Worm (Caenorhabditis elegans) whole organism, early embryonic: ENCODE measurements around the gene eel-1.

Source experiments
- B0310.2 ChIP-seq: sonication (generic microtip); optimal IDR thresholded peaks from 2 replicates; lab custom pipeline; 2016; ENCODE audit warnings: mild to moderate bottlenecking, missing genetic modification characterization, missing compliant biosample characterization
- F13C5.2 ChIP-seq: sonication (generic microtip); optimal IDR thresholded peaks from 2 replicates; lab custom pipeline; 2017; ENCODE audit warnings: mild to moderate bottlenecking, missing genetic modification characterization, inconsistent platforms, missing compliant biosample characterization
- aly-1 ChIP-seq: sonication (generic microtip); optimal IDR thresholded peaks from 2 replicates; lab custom pipeline; 2016; ENCODE audit warnings: missing genetic modification characterization, missing compliant biosample characterization
- ama-1 ChIP-seq: fragments of 150-350 bp; optimal IDR thresholded peaks from 2 replicates; lab custom pipeline; 2014
- ceh-13 ChIP-seq: fragments of 200-800 bp; sonication (Bioruptor generic); optimal IDR thresholded peaks from 2 replicates; lab custom pipeline; 2018; ENCODE audit warnings: mild to moderate bottlenecking, missing genetic modification characterization, missing compliant biosample characterization
- ceh-36 ChIP-seq: sonication (generic microtip); optimal IDR thresholded peaks from 2 replicates; lab custom pipeline; 2016; ENCODE audit warnings: missing genetic modification characterization, inconsistent platforms, missing compliant biosample characterization
- ets-7 ChIP-seq: sonication (generic microtip); optimal IDR thresholded peaks from 2 replicates; lab custom pipeline; 2016; ENCODE audit warnings: missing genotype, missing genetic modification characterization, missing compliant biosample characterization
- flt-1 ChIP-seq: fragments of 200-800 bp; sonication (Bioruptor generic); IDR thresholded peaks from 2 replicates; pipeline ENCODE4 v1.3.6; 2022; ENCODE audit warnings: missing genetic modification characterization, missing compliant biosample characterization
- hmbx-1 ChIP-seq: sonication (generic microtip); optimal IDR thresholded peaks from 2 replicates; lab custom pipeline; 2016; ENCODE audit warnings: mild to moderate bottlenecking, missing genetic modification characterization, missing compliant biosample characterization
- hmg-4 ChIP-seq: fragments of 200-800 bp; sonication (Bioruptor generic); optimal IDR thresholded peaks from 2 replicates; lab custom pipeline; 2018; ENCODE audit warnings: mild to moderate bottlenecking, missing genetic modification characterization, missing compliant biosample characterization
- hnd-1 ChIP-seq: sonication (generic microtip); optimal IDR thresholded peaks from 2 replicates; lab custom pipeline; 2016; ENCODE audit warnings: missing genetic modification characterization, missing compliant biosample characterization
- pes-1 ChIP-seq: fragments of 200-800 bp; sonication (Bioruptor generic); IDR thresholded peaks from 2 replicates; pipeline ENCODE4 v1.3.6; 2022; ENCODE audit warnings: missing genetic modification reagents, missing genetic modification characterization, missing compliant biosample characterization
- scrt-1 ChIP-seq: fragments of 200-800 bp; sonication (Bioruptor generic); IDR thresholded peaks from 2 replicates; pipeline ENCODE4 v1.3.6; 2022; ENCODE audit warnings: missing genetic modification characterization, missing compliant biosample characterization
- sea-1 ChIP-seq: fragments of 200-800 bp; sonication (Bioruptor generic); conservative IDR thresholded peaks from 2 replicates; pipeline ENCODE4 v1.3.6; 2022; ENCODE audit warnings: missing genetic modification characterization, missing compliant biosample characterization
- tbx-11 ChIP-seq: fragments of 200-800 bp; sonication (Bioruptor generic); IDR thresholded peaks from 2 replicates; pipeline ENCODE4 v1.3.6; 2022; ENCODE audit warnings: missing genetic modification characterization, missing compliant biosample characterization
- tbx-37 ChIP-seq: fragments of 200-800 bp; sonication (Bioruptor generic); conservative IDR thresholded peaks from 2 replicates; pipeline ENCODE4 v1.3.6; 2022; ENCODE audit warnings: missing genetic modification reagents, missing genetic modification characterization, missing compliant biosample characterization
- tra-4 ChIP-seq: sonication (generic microtip); optimal IDR thresholded peaks from 2 replicates; lab custom pipeline; 2017; ENCODE audit warnings: missing genetic modification characterization, missing compliant biosample characterization

Gene eel-1

DNA sequence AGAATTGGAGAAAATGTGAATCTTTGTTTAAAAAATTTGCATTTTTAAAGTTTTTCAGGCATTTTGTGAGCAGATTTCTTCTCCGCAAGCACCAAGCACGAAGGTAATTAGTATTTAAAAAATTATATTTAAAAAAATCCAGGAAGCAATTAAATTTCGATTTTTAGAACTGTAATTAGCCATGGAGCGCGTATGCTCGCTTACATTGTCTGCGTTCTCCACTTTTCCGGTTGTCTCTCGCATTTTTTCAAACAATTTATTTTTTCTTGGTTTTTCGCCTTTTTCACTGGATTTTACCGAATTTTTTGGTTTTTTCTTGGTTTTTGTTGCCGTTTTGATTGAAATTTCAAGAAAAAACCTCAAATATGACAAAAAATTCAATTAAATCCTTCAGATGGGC is 5.4 kb upstream of the eel-1 start:
- TF ChIP-seq sea-1 (no peak), hnd-1 (tag; lab: Kevin White, UChicago) (no peak), tra-4 (tag; lab: Kevin White, UChicago) (no peak), flt-1 (no peak), pes-1 (GFP tag; lab: Robert Waterston, UW) (no peak), tbx-11 (GFP tag; lab: Robert Waterston, UW) (no peak)

DNA sequence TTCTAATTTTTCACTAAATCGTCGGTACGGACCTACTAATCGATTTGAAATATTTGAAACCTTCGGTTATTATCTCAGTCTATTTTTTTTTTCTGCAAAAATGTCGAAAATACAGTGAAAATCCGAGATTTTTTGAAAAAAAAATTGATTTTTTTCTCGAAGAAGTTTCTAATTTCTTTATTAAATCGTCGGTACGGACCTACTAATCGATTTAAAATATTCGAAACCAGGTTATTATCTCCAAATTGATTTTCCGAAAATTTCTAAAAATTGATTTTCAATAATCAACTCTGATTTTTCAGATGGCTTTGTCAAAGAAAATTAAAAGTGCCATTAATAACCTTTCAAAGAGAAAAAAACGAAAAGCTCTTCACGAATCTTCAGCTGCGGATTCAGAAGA is 3.5 kb upstream of the eel-1 start, which contains the start of gene ivph-3:
TSS of gene ivph-3 (plus strand) at position 301 of the 400 bp plus-strand sequence.
- TF ChIP-seq ceh-36 (tag; lab: Kevin White, UChicago): no peak
- TF ChIP-seq tbx-37 (GFP tag; lab: Robert Waterston, UW): no peak
- no peak for TF ChIP-seq aly-1 (tag; lab: Kevin White, UChicago)
- no peak for TF ChIP-seq ets-7 (tag; lab: Kevin White, UChicago)
- TF ChIP-seq pes-1 (GFP tag; lab: Robert Waterston, UW): no peak
- TF ChIP-seq hnd-1 (tag; lab: Kevin White, UChicago): no peak
- no peak for TF ChIP-seq flt-1
- TF ChIP-seq scrt-1 (GFP tag; lab: Robert Waterston, UW): no peak
- TF ChIP-seq tbx-11 (GFP tag; lab: Robert Waterston, UW): no peak
- no peak for TF ChIP-seq ama-1 (lab: Kevin White, UChicago)
- no peak for TF ChIP-seq hmg-4 (GFP tag; lab: Kevin White, UChicago)
- TF ChIP-seq sea-1: no peak
- no peak for TF ChIP-seq B0310.2 (tag; lab: Kevin White, UChicago)
- TF ChIP-seq tra-4 (tag; lab: Kevin White, UChicago): no peak
- no peak for TF ChIP-seq ceh-13 (GFP tag; lab: Kevin White, UChicago)
- TF ChIP-seq F13C5.2 (tag; lab: Kevin White, UChicago): no peak
- TF ChIP-seq hmbx-1: no peak

DNA sequence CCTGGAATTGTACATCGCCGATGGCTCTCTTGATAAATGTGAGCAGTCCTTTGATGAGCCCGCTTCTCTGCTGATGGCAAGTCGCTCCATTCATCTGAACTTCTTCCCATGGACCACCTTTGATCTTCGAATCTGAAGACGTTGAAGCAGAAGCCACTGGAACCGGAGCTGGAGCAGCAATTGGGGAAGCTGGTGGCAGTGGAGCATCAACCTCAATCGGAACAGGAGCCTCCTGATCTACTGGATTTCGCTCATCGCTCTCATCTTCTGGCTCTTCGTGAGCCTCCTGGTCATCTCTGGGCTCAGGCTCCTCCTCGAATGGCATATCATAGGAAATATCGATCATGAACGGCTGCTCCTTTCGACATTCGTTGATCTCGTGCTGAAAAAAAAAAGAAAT is 3.0 kb downstream of the eel-1 start:
- TF ChIP-seq ceh-13 (GFP tag; lab: Kevin White, UChicago) (no peak), B0310.2 (tag; lab: Kevin White, UChicago) (no peak), F13C5.2 (tag; lab: Kevin White, UChicago) (no peak), aly-1 (tag; lab: Kevin White, UChicago) (no peak), tra-4 (tag; lab: Kevin White, UChicago) (no peak), ceh-36 (tag; lab: Kevin White, UChicago) (no peak), tbx-11 (GFP tag; lab: Robert Waterston, UW) (no peak), tbx-37 (GFP tag; lab: Robert Waterston, UW) (no peak), pes-1 (GFP tag; lab: Robert Waterston, UW) (no peak), scrt-1 (GFP tag; lab: Robert Waterston, UW) (no peak), hnd-1 (tag; lab: Kevin White, UChicago) (no peak), ets-7 (tag; lab: Kevin White, UChicago) (no peak), hmbx-1 (no peak), flt-1 (no peak), ama-1 (lab: Kevin White, UChicago) (no peak), sea-1 (no peak), hmg-4 (GFP tag; lab: Kevin White, UChicago) (no peak)

DNA sequence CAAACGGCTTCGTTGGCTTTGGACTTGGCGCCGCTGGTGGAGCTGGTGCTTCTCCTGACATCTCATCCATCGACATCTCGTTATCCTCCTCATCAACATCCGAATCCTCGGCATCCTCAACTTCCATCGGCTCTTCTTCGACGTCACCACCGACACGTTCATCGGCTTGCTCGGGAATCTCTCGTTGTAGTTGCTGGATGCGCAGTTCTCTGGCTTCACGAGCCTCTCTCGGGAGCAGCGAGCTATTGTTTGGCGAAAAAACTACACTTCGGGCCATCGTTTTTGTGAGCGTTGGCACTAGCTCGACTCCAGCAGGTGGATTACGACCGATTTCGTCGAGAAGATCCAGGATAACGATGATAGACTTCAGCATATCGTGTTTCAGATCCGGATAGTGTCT is 3.9 kb downstream of the eel-1 start:
- no peak for TF ChIP-seq ama-1 (lab: Kevin White, UChicago)
- TF ChIP-seq hmbx-1: no peak

DNA sequence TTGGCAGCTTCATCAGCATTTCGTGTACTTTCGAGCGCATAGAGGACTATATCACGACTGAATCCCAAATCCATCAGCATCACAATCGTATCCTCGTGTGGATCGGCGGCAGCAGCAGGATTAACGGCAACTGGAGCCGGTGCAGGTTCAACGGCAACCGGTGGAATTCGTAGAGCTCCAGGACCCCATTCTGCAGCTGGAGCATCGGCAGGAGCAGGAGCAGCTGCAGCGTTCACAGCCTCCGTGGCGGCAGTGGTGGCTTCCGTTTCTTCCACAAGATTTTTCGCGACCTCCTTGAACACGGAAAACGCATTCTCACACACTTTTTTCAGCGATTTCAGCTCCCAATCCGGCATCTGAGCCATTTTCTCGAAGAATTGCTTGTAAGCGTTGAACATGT is 5.7 kb downstream of the eel-1 start:
- no peak for TF ChIP-seq sea-1
- TF ChIP-seq hnd-1 (tag; lab: Kevin White, UChicago): no peak
- no peak for TF ChIP-seq tra-4 (tag; lab: Kevin White, UChicago)
- TF ChIP-seq ama-1 (lab: Kevin White, UChicago): no peak
- TF ChIP-seq ets-7 (tag; lab: Kevin White, UChicago): no peak
- no peak for TF ChIP-seq B0310.2 (tag; lab: Kevin White, UChicago)
- no peak for TF ChIP-seq ceh-36 (tag; lab: Kevin White, UChicago)
- no peak for TF ChIP-seq hmg-4 (GFP tag; lab: Kevin White, UChicago)

DNA sequence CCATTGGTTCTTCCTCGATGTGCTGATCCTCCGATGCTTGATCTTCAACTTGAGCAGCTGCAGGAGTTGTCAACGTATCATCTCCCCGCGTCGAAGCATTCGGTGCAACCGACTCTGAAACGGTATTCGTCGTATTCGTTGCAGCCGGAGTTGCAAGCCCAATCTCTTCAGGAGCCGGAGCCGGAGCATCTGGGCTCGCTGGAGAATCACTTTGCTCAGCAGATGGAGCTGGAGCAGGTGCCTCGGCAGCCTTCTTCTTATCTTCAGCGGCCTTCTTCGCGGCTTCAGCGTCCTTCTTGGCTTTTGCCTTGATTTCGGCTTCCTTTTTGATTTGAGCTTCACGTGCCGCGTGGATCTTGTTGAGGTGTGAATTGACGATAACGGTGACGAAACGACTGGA is 11.2 kb downstream of the eel-1 start:
- no peak for TF ChIP-seq hmbx-1
- TF ChIP-seq F13C5.2 (tag; lab: Kevin White, UChicago): no peak
- no peak for TF ChIP-seq aly-1 (tag; lab: Kevin White, UChicago)
- no peak for TF ChIP-seq ceh-36 (tag; lab: Kevin White, UChicago)
- TF ChIP-seq flt-1: no peak
- no peak for TF ChIP-seq scrt-1 (GFP tag; lab: Robert Waterston, UW)
- no peak for TF ChIP-seq tra-4 (tag; lab: Kevin White, UChicago)
- no peak for TF ChIP-seq ama-1 (lab: Kevin White, UChicago)
- no peak for TF ChIP-seq tbx-37 (GFP tag; lab: Robert Waterston, UW)
- no peak for TF ChIP-seq hnd-1 (tag; lab: Kevin White, UChicago)
- TF ChIP-seq tbx-11 (GFP tag; lab: Robert Waterston, UW): no peak
- no peak for TF ChIP-seq B0310.2 (tag; lab: Kevin White, UChicago)
- no peak for TF ChIP-seq pes-1 (GFP tag; lab: Robert Waterston, UW)
- TF ChIP-seq ets-7 (tag; lab: Kevin White, UChicago): no peak

DNA sequence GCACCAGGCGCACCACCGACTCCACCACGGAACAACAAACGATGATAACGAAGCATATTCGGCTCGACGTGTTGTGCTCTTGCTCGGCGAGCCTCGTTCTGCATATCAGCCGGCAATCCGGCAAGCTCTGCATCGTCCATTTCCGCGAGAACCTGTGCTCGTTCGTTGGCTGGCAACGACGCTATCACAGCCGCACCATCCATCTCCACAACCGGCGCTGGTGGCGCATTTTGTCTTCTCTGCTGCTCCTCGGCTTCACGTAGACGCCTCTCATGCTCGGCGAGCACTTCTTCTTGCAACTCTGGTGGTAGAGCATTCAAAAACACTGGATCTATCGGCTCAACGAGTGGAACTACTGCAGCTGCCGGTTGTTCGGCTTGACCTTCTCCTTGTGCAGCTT is 12.0 kb downstream of the eel-1 start:
- TF ChIP-seq pes-1 (GFP tag; lab: Robert Waterston, UW): no peak

DNA sequence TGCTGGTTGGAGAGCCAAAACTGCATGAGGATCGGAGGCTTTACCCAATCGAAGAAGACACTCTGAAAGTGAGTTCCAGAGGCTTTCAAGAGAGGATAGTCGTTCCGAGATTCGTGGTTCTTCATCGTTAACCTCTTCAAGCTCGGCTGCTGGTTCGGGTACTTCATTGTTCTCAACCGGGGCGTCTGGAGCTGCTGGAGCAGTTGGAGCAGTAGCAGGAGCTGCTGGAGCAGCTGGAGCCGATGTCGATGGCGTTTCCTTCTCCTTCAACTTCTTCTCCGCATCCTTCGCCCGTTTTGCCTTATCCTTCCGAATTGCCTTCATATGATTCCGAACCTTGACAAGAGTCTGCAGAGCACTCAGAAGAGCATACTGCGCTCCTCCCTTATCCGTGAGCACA is 14.5 kb downstream of the eel-1 start:
- TF ChIP-seq F13C5.2 (tag; lab: Kevin White, UChicago) (no peak), ceh-13 (GFP tag; lab: Kevin White, UChicago) (no peak), ceh-36 (tag; lab: Kevin White, UChicago) (no peak), tra-4 (tag; lab: Kevin White, UChicago) (no peak), hnd-1 (tag; lab: Kevin White, UChicago) (no peak), ama-1 (lab: Kevin White, UChicago) (no peak), hmg-4 (GFP tag; lab: Kevin White, UChicago) (no peak), tbx-11 (GFP tag; lab: Robert Waterston, UW) (no peak), sea-1 (no peak), pes-1 (GFP tag; lab: Robert Waterston, UW) (no peak), B0310.2 (tag; lab: Kevin White, UChicago) (no peak), flt-1 (no peak), ets-7 (tag; lab: Kevin White, UChicago) (no peak)
